Worm (Caenorhabditis elegans) whole organism, late embryonic: ENCODE results near the gene K06A4.10.

ENCODE experiments used
- K02D7.2 ChIP-seq: sonication (generic microtip); optimal IDR thresholded peaks from 2 replicates; lab custom pipeline; 2017; ENCODE audit warnings: mild to moderate bottlenecking, missing genetic modification characterization, missing compliant biosample characterization
- Y22D7AL.16 ChIP-seq: sonication (generic microtip); optimal IDR thresholded peaks from 2 replicates; lab custom pipeline; 2016; ENCODE audit warnings: missing genetic modification characterization, missing compliant biosample characterization
- ceh-14 ChIP-seq: sonication (generic microtip); optimal IDR thresholded peaks from 2 replicates; lab custom pipeline; 2016; ENCODE audit warnings: missing genotype, missing genetic modification characterization, missing compliant biosample characterization
- ceh-2 ChIP-seq: sonication (generic microtip); optimal IDR thresholded peaks from 2 replicates; lab custom pipeline; 2016; ENCODE audit warnings: missing genotype, missing genetic modification characterization, missing compliant biosample characterization
- ceh-31 ChIP-seq: sonication (generic microtip); optimal IDR thresholded peaks from 2 replicates; lab custom pipeline; 2016; ENCODE audit warnings: missing genetic modification characterization, missing compliant biosample characterization
- ceh-34 ChIP-seq: sonication (generic microtip); optimal IDR thresholded peaks from 2 replicates; lab custom pipeline; 2016; ENCODE audit warnings: mild to moderate bottlenecking, missing genetic modification characterization, missing compliant biosample characterization
- ceh-48 ChIP-seq: sonication (generic microtip); optimal IDR thresholded peaks from 2 replicates; lab custom pipeline; 2016; ENCODE audit warnings: missing genetic modification characterization, inconsistent platforms, missing compliant biosample characterization
- ceh-6 ChIP-seq: fragments of 200-800 bp; sonication (Bioruptor generic); optimal IDR thresholded peaks from 2 replicates; lab custom pipeline; 2018; ENCODE audit warnings: mild to moderate bottlenecking, missing genetic modification characterization, missing compliant biosample characterization
- dmd-4 ChIP-seq: sonication (generic microtip); optimal IDR thresholded peaks from 2 replicates; lab custom pipeline; 2016; ENCODE audit warnings: borderline replicate concordance, missing genetic modification characterization, missing compliant biosample characterization
- elt-2 ChIP-seq: sonication (generic microtip); optimal IDR thresholded peaks from 2 replicates; lab custom pipeline; 2016; ENCODE audit warnings: missing genetic modification reagents, missing genetic modification characterization, missing compliant biosample characterization
- elt-4 ChIP-seq: sonication (generic microtip); optimal IDR thresholded peaks from 2 replicates; lab custom pipeline; 2016; ENCODE audit warnings: missing genetic modification characterization, missing compliant biosample characterization
- fax-1 ChIP-seq: sonication (generic microtip); optimal IDR thresholded peaks from 2 replicates; lab custom pipeline; 2016; ENCODE audit warnings: missing genotype, missing genetic modification characterization, missing compliant biosample characterization
- fkh-10 ChIP-seq: fragments of 150-350 bp; optimal IDR thresholded peaks from 2 replicates; lab custom pipeline; 2014; ENCODE audit warnings: missing biosample characterization, missing genetic modification reagents, missing genetic modification characterization
- gmeb-2 ChIP-seq: sonication (generic microtip); optimal IDR thresholded peaks from 2 replicates; lab custom pipeline; 2016; ENCODE audit warnings: missing genetic modification characterization, inconsistent platforms, missing compliant biosample characterization
- hlh-13 ChIP-seq: fragments of 200-800 bp; sonication (Bioruptor generic); optimal IDR thresholded peaks from 2 replicates; lab custom pipeline; 2018; ENCODE audit warnings: mild to moderate bottlenecking, missing genetic modification characterization, missing compliant biosample characterization
- hlh-8 ChIP-seq: sonication (generic microtip); optimal IDR thresholded peaks from 2 replicates; lab custom pipeline; 2016; ENCODE audit warnings: missing genotype, missing genetic modification characterization, missing compliant biosample characterization
- lim-6 ChIP-seq: sonication (generic microtip); optimal IDR thresholded peaks from 2 replicates; lab custom pipeline; 2016; ENCODE audit warnings: missing genetic modification characterization, missing compliant biosample characterization
- nfya-1 ChIP-seq: sonication (generic microtip); optimal IDR thresholded peaks from 2 replicates; lab custom pipeline; 2017; ENCODE audit warnings: missing genetic modification characterization, mild to moderate bottlenecking, missing compliant biosample characterization, antibody characterized with exemption, moderate library complexity
- npax-4 ChIP-seq: sonication (generic microtip); optimal IDR thresholded peaks from 2 replicates; lab custom pipeline; 2016; ENCODE audit warnings: missing genetic modification characterization, missing compliant biosample characterization
- pag-3 ChIP-seq: sonication (generic microtip); optimal IDR thresholded peaks from 2 replicates; lab custom pipeline; 2016; ENCODE audit warnings: missing compliant biosample characterization, missing genetic modification characterization, borderline replicate concordance
- pat-9 ChIP-seq: fragments of 200-800 bp; sonication (Bioruptor generic); optimal IDR thresholded peaks from 2 replicates; lab custom pipeline; 2018; ENCODE audit warnings: mild to moderate bottlenecking, missing genetic modification characterization, moderate library complexity, missing compliant biosample characterization
- pax-1 ChIP-seq: fragments of 150-350 bp; optimal IDR thresholded peaks from 2 replicates; lab custom pipeline; 2014; ENCODE audit warnings: missing biosample characterization, missing genetic modification characterization
- pha-4 ChIP-seq: fragments of 150-350 bp; optimal IDR thresholded peaks from 2 replicates; lab custom pipeline; 2018; ENCODE audit warnings: missing biosample characterization, missing genetic modification reagents, missing genetic modification characterization
- pqm-1 ChIP-seq: sonication (generic microtip); optimal IDR thresholded peaks from 2 replicates; lab custom pipeline; 2016; ENCODE audit warnings: missing genetic modification characterization, missing compliant biosample characterization
- pros-1 ChIP-seq: fragments of 150-350 bp; optimal IDR thresholded peaks from 2 replicates; lab custom pipeline; 2014; ENCODE audit warnings: missing biosample characterization, missing genetic modification reagents, missing genetic modification characterization
- rnt-1 ChIP-seq: sonication (generic microtip); optimal IDR thresholded peaks from 2 replicates; lab custom pipeline; 2016; ENCODE audit warnings: missing genetic modification characterization, missing compliant biosample characterization
- sdc-2 ChIP-seq: sonication (generic microtip); optimal IDR thresholded peaks from 2 replicates; lab custom pipeline; 2016; ENCODE audit warnings: missing genotype, missing genetic modification characterization, missing compliant biosample characterization
- sox-2 ChIP-seq: fragments of 200-800 bp; sonication (Bioruptor generic); IDR thresholded peaks from 2 replicates; pipeline ENCODE4 v1.3.6; 2022; ENCODE audit warnings: missing genetic modification reagents, missing genetic modification characterization, missing compliant biosample characterization
- sox-4 ChIP-seq: sonication (generic microtip); optimal IDR thresholded peaks from 2 replicates; lab custom pipeline; 2017; ENCODE audit warnings: mild to moderate bottlenecking, missing genetic modification characterization, inconsistent platforms, missing compliant biosample characterization
- syd-9 ChIP-seq: sonication (generic microtip); optimal IDR thresholded peaks from 2 replicates; lab custom pipeline; 2016; ENCODE audit warnings: mild to moderate bottlenecking, missing genetic modification characterization, moderate library complexity, missing compliant biosample characterization
- tbx-7 ChIP-seq: sonication (generic microtip); optimal IDR thresholded peaks from 2 replicates; lab custom pipeline; 2016; ENCODE audit warnings: missing genotype, missing genetic modification characterization, missing compliant biosample characterization
- unc-86 ChIP-seq: sonication (generic microtip); optimal IDR thresholded peaks from 2 replicates; lab custom pipeline; 2016; ENCODE audit warnings: missing genetic modification characterization, missing compliant biosample characterization

The K06A4.10 gene

ce11 chrV:9457535-9457934, 32.1 kb downstream of the K06A4.10 start:
- TF ChIP-seq hlh-8 (tag; lab: Kevin White, UChicago): no peak
- TF ChIP-seq ceh-14 (tag; lab: Kevin White, UChicago): no peak
- TF ChIP-seq tbx-7 (tag; lab: Kevin White, UChicago): no peak

ce11 chrV:9453933-9454332, 35.7 kb downstream of the K06A4.10 start:
- TF ChIP-seq ceh-34 (tag; lab: Kevin White, UChicago) (no peak), elt-2 (tag; lab: Kevin White, UChicago) (peak; percentile 85)

- no peak for TF ChIP-seq pqm-1
Observed at ce11 chrV:9453333-9453732, 36.3 kb downstream of the K06A4.10 start.

ce11 chrV:9451485-9451884, 38.1 kb downstream of the K06A4.10 start:
- TF ChIP-seq Y22D7AL.16 (tag; lab: Kevin White, UChicago): no peak
- no peak for TF ChIP-seq nfya-1 (tag; lab: Kevin White, UChicago)
- TF ChIP-seq npax-4: no peak
- TF ChIP-seq pqm-1: no peak
- TF ChIP-seq fax-1 (tag; lab: Kevin White, UChicago): no peak
- TF ChIP-seq fkh-10 (GFP tag; lab: Kevin White, UChicago): no peak
- no peak for TF ChIP-seq ceh-48 (tag; lab: Kevin White, UChicago)
- no peak for TF ChIP-seq gmeb-2 (tag; lab: Kevin White, UChicago)
- no peak for TF ChIP-seq elt-4
- TF ChIP-seq elt-2 (tag; lab: Kevin White, UChicago): no peak
- TF ChIP-seq unc-86: no peak

- TF ChIP-seq syd-9 (no peak), ceh-14 (tag; lab: Kevin White, UChicago) (no peak), hlh-8 (tag; lab: Kevin White, UChicago) (no peak), sox-4 (tag; lab: Kevin White, UChicago) (no peak), ceh-34 (tag; lab: Kevin White, UChicago) (no peak), K02D7.2 (tag; lab: Kevin White, UChicago) (no peak), dmd-4 (tag; lab: Kevin White, UChicago) (no peak), ceh-31 (tag; lab: Kevin White, UChicago) (no peak), rnt-1 (no peak), hlh-13 (GFP tag; lab: Kevin White, UChicago) (no peak)
Observed at ce11 chrV:9444618-9445017, 45.0 kb downstream of the K06A4.10 start.

- TF ChIP-seq lim-6 (tag; lab: Kevin White, UChicago) (no peak), fax-1 (tag; lab: Kevin White, UChicago) (no peak), sdc-2 (tag; lab: Kevin White, UChicago) (no peak), pha-4 (tag; lab: Kevin White, UChicago) (no peak), ceh-31 (tag; lab: Kevin White, UChicago) (no peak), pros-1 (tag; lab: Kevin White, UChicago) (no peak), sox-2 (GFP tag; lab: Robert Waterston, UW) (no peak), pag-3 (tag; lab: Kevin White, UChicago) (no peak), ceh-6 (GFP tag; lab: Kevin White, UChicago) (no peak), pat-9 (tag; lab: Kevin White, UChicago) (no peak), ceh-14 (tag; lab: Kevin White, UChicago) (no peak), Y22D7AL.16 (tag; lab: Kevin White, UChicago) (no peak), ceh-2 (tag; lab: Kevin White, UChicago) (no peak), pax-1 (tag; lab: Kevin White, UChicago) (no peak)
Observed at ce11 chrV:9443748-9444147, 45.9 kb downstream of the K06A4.10 start, which contains the start of gene wdr-62. wdr-62 (plus strand) TSS chrV:9444048.
